Worm (Caenorhabditis elegans) whole organism, L4 larva: ENCODE data around the gene col-97.

Experiments used
- lin-39 ChIP-seq: fragments of 150-350 bp; optimal IDR thresholded peaks from 2 replicates; lab custom pipeline; 2014; ENCODE audit warnings: missing biosample characterization, missing genetic modification reagents, missing genetic modification characterization
- spr-1 ChIP-seq: sonication (generic microtip); optimal IDR thresholded peaks from 2 replicates; lab custom pipeline; 2016; ENCODE audit warnings: mild to moderate bottlenecking, missing genetic modification characterization, missing compliant biosample characterization

- TF ChIP-seq spr-1 (no peak), lin-39 (no peak)
These were observed 11.7 kb upstream of the col-97 start, which contains the start of gene snf-7 for ce11 chrIII:13005161-13005560.
